Worm (Caenorhabditis elegans): Measurements from ENCODE around the gene air-1.

air-1 gene

DNA sequence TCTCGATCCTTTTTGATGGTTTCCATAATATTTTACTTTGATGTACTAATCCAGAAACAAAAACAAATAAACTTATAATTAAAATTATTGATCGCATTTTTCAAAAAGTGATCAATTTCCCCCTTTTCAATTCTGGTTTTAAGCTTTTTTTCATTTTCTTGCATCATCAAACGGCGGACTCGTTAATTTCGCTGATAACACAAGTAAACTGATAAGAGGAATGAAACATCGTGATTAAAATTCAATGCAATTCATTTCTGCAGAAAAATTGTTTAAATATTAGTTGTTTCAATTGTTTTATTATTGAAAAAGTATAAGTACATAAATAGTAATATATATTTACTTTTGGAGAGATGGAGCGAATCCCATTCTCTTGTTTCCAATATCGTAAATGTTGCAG is 46.0 kb downstream of the air-1 start (continued):
- TF ChIP-seq nhr-77 (tag; optimal IDR thresholded peaks at IDR 0.05) (no peak), zag-1 (tag; optimal IDR thresholded peaks at IDR 0.05) (no peak)

DNA sequence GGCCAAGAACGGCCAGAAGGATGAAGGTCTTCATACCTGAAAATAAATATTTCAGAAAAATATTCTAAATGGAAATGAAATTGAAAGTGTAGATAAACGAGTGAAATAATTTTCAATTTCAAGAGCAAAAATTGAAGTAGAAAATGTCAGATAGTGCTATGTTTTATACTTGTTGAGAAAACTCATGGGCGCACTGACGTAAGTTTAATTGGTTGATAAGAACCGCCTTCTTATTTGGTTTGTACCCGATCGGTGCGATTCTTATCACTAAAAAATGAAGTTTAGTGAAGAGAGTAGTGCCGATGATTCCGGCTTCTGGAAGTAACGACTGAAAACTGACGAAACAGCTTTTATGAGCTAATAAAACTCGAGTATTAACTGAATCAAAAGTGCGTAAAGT is 47.6 kb downstream of the air-1 start, which contains the start of the genes asp-6 and asp-12:
asp-6 (minus strand) TSS at position 36 of the 400 bp plus-strand sequence.
asp-12 (plus strand) TSS at position 309 of the 400 bp plus-strand sequence.
- TF ChIP-seq fos-1 (tag; optimal IDR thresholded peaks at IDR 0.05) (peak; percentile 8), sma-9 (GFP tag; optimal IDR thresholded peaks at IDR 0.05) (peak; percentile 35), sma-9 (tag; optimal IDR thresholded peaks at IDR 0.05) (no peak), nhr-77 (tag; optimal IDR thresholded peaks at IDR 0.05) (no peak)

DNA sequence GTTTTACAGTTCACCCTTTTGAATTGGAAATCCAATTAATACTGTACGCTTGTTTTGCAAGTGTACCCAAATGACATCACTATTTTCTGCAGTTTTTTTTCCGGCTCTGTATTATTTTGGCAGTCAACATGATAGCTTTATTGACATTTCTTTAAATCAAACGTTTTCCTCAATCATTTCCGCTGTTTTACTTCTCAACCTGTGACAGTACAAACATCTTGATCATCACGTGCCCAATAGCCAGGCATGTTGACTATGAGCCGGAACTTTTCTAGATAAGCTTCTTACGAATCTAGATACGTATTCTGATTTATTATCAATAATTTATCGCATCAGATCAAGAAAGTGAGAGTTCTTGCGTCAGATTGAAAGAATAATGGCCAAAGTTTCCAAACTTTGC is 48.6 kb downstream of the air-1 start:
- TF ChIP-seq unc-55 (GFP tag; optimal IDR thresholded peaks at IDR 0.05), result no peak
- peak; percentile 9 for TF ChIP-seq sma-3 (GFP tag; optimal IDR thresholded peaks at IDR 0.05)
- TF ChIP-seq fos-1 (tag; optimal IDR thresholded peaks at IDR 0.05), result peak; percentile 2
- TF ChIP-seq nhr-11 (tag; optimal IDR thresholded peaks at IDR 0.05), result no peak
- no peak for TF ChIP-seq R02D3.7 (tag; optimal IDR thresholded peaks at IDR 0.05)
- no peak for TF ChIP-seq crh-2 (tag; optimal IDR thresholded peaks at IDR 0.05)
- TF ChIP-seq skn-1 (tag; optimal IDR thresholded peaks at IDR 0.05), result no peak
- TF ChIP-seq ZK546.5 (tag; optimal IDR thresholded peaks at IDR 0.05), result no peak
- no peak for TF ChIP-seq lin-39 (tag; optimal IDR thresholded peaks at IDR 0.05)
- TF ChIP-seq nhr-23 (tag; optimal IDR thresholded peaks at IDR 0.05), result no peak
- TF ChIP-seq gmeb-1 (tag; optimal IDR thresholded peaks at IDR 0.05), result no peak
- peak; percentile 55 for TF ChIP-seq sma-9 (GFP tag; optimal IDR thresholded peaks at IDR 0.05)
- TF ChIP-seq sma-9 (tag; optimal IDR thresholded peaks at IDR 0.05), result no peak

DNA sequence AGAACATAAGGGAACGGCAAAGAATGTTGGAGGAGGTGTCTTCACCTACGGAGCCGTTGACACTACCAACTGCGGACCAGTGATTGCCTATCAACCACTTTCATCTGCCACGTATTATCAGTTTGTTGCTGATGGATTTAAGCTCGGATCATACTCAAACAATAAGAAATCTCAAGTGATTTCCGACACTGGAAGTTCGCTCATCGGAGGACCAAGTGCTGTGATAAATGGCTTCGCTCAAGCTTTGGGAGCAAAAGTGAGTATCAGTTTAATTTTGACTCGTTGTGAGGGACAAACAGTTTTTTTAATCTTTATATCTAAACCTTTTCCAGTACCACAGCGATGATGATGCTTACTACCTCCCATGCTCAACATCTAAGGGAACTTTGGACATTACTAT is 50.1 kb downstream of the air-1 start:
- TF ChIP-seq aly-2 (tag; optimal IDR thresholded peaks at IDR 0.05), result no peak
- TF ChIP-seq unc-39 (tag; optimal IDR thresholded peaks at IDR 0.05), result no peak
- TF ChIP-seq ceh-16 (tag; optimal IDR thresholded peaks at IDR 0.05), result no peak
- no peak for TF ChIP-seq nhr-25 (tag; optimal IDR thresholded peaks at IDR 0.05)
- TF ChIP-seq sem-4 (tag; optimal IDR thresholded peaks at IDR 0.05), result no peak
- no peak for TF ChIP-seq sma-9 (GFP tag; optimal IDR thresholded peaks at IDR 0.05)
- TF ChIP-seq sma-9 (tag; optimal IDR thresholded peaks at IDR 0.05), result no peak
- TF ChIP-seq gmeb-1 (tag; optimal IDR thresholded peaks at IDR 0.05), result no peak
- TF ChIP-seq Y55F3AM.14 (GFP tag; optimal IDR thresholded peaks at IDR 0.05), result no peak
- TF ChIP-seq ceh-82 (tag; optimal IDR thresholded peaks at IDR 0.05), result no peak
- no peak for TF ChIP-seq ZK546.5 (tag; optimal IDR thresholded peaks at IDR 0.05)
- no peak for TF ChIP-seq mdl-1 (tag; optimal IDR thresholded peaks at IDR 0.05)
- TF ChIP-seq lin-11 (tag; optimal IDR thresholded peaks at IDR 0.05), result no peak
- no peak for TF ChIP-seq C34F6.9 (tag; optimal IDR thresholded peaks at IDR 0.05)
- no peak for TF ChIP-seq peb-1 (tag; optimal IDR thresholded peaks at IDR 0.05)

- TF ChIP-seq blmp-1 (tag; optimal IDR thresholded peaks at IDR 0.05; ENCODE audit: insufficient read depth) (no peak), skn-1 (tag; optimal IDR thresholded peaks at IDR 0.05) (peak; percentile 20), sma-9 (GFP tag; optimal IDR thresholded peaks at IDR 0.05) (peak; percentile 34), sma-9 (tag; optimal IDR thresholded peaks at IDR 0.05) (no peak), crh-2 (tag; optimal IDR thresholded peaks at IDR 0.05) (peak; percentile 55), mbf-1 (tag; optimal IDR thresholded peaks at IDR 0.05) (no peak), fos-1 (tag; optimal IDR thresholded peaks at IDR 0.05) (peak; percentile 41)
Observed at ce11 chrV:8271995-8272394, 50.7 kb downstream of the air-1 start, which contains the start of gene asp-5. Gene asp-5, plus strand, starts transcription at chrV:8272385.
